Worm (Caenorhabditis elegans) whole organism, L1 larva: ENCODE data around the gene D2045.9.
"Not testable (repeated sequence)": the region's sequence is repeated elsewhere in the genome, so short reads cannot be mapped to it uniquely, and the experiment has no call there.

Experiments
- alr-1 ChIP-seq: fragments of 200-800 bp; sonication (Bioruptor generic); optimal IDR thresholded peaks from 2 replicates; lab custom pipeline; 2018; ENCODE audit warnings: borderline replicate concordance, mild to moderate bottlenecking, missing genetic modification characterization, missing compliant biosample characterization
- ama-1 ChIP-seq: fragments of 150-350 bp; optimal IDR thresholded peaks from 2 replicates; lab custom pipeline; 2014
- blmp-1 ChIP-seq: fragments of 150-350 bp; optimal IDR thresholded peaks from 2 replicates; lab custom pipeline; 2014; ENCODE audit warnings: missing biosample characterization, missing genetic modification characterization
- ceh-8 ChIP-seq: fragments of 200-800 bp; sonication (Bioruptor generic); optimal IDR thresholded peaks from 2 replicates; lab custom pipeline; 2018; ENCODE audit warnings: mild to moderate bottlenecking, missing genetic modification characterization, moderate library complexity, missing compliant biosample characterization
- ceh-82 ChIP-seq, 3 experiments: fragments of 150-350 bp in 1 of 3; sonication (generic microtip) in 2 of 3; optimal IDR thresholded peaks; 2 replicates each; lab custom pipeline; 2014 to 2017; ENCODE audit warnings: missing biosample characterization in 3 of 3, missing genetic modification characterization in 3 of 3
- dpl-1 ChIP-seq, 3 experiments: fragments of 150-350 bp in 2 of 3; sonication (generic microtip) in 1 of 3; optimal IDR thresholded peaks; 2 replicates each; lab custom pipeline; 2014 to 2017; ENCODE audit warnings: missing biosample characterization in 3 of 3, missing genetic modification characterization in 3 of 3, missing genetic modification reagents in 3 of 3
- efl-3 ChIP-seq: fragments of 200-800 bp; sonication (Bioruptor generic); optimal IDR thresholded peaks from 2 replicates; lab custom pipeline; 2018; ENCODE audit warnings: mild to moderate bottlenecking, missing genetic modification characterization, missing compliant biosample characterization
- egl-13 ChIP-seq: sonication (generic microtip); optimal IDR thresholded peaks from 2 replicates; lab custom pipeline; 2016; ENCODE audit warnings: missing genotype, missing genetic modification reagents, missing genetic modification characterization, missing compliant biosample characterization
- egl-27 ChIP-seq, 2 experiments: fragments of 150-350 bp in 1 of 2; sonication (generic microtip); optimal IDR thresholded peaks; 3 replicates each; lab custom pipeline; 2017 to 2018; ENCODE audit warnings: missing biosample characterization in 2 of 2, missing genetic modification characterization in 2 of 2, missing genetic modification reagents in 2 of 2
- elt-2 ChIP-seq: sonication (generic microtip); optimal IDR thresholded peaks from 2 replicates; lab custom pipeline; 2016; ENCODE audit warnings: missing genetic modification characterization, mild to moderate bottlenecking, inconsistent platforms, missing compliant biosample characterization, missing genetic modification reagents
- elt-3 ChIP-seq, 6 experiments: fragments of 150-350 bp in 1 of 6; sonication (generic microtip); optimal IDR thresholded peaks; 2 replicates each; lab custom pipeline; 2017 to 2018; ENCODE audit warnings: missing biosample characterization in 6 of 6, missing genetic modification characterization in 6 of 6, inconsistent platforms in 1 of 6
- fkh-10 ChIP-seq: sonication (generic microtip); optimal IDR thresholded peaks from 2 replicates; lab custom pipeline; 2017; ENCODE audit warnings: missing biosample characterization, missing genetic modification reagents, missing genetic modification characterization
- fkh-4 ChIP-seq: sonication (generic microtip); optimal IDR thresholded peaks from 2 replicates; lab custom pipeline; 2016; ENCODE audit warnings: missing compliant biosample characterization, missing genetic modification characterization, borderline replicate concordance
- fkh-8 ChIP-seq: sonication (generic microtip); optimal IDR thresholded peaks from 2 replicates; lab custom pipeline; 2016; ENCODE audit warnings: mild to moderate bottlenecking, missing genetic modification characterization, missing compliant biosample characterization
- hpl-2 ChIP-seq: fragments of 150-350 bp; optimal IDR thresholded peaks from 2 replicates; lab custom pipeline; 2014; ENCODE audit warnings: missing biosample characterization, missing genetic modification reagents, missing genetic modification characterization
- irx-1 ChIP-seq: sonication (generic microtip); optimal IDR thresholded peaks from 2 replicates; lab custom pipeline; 2016; ENCODE audit warnings: missing genetic modification characterization, missing compliant biosample characterization
- isw-1 ChIP-seq: fragments of 200-800 bp; sonication (Bioruptor generic); IDR thresholded peaks from 2 replicates; pipeline ENCODE4 v1.3.6; 2022; ENCODE audit warnings: missing genetic modification characterization, missing compliant biosample characterization
- jun-1 ChIP-seq: fragments of 150-350 bp; optimal IDR thresholded peaks from 2 replicates; lab custom pipeline; 2014; ENCODE audit warnings: missing biosample characterization, missing genetic modification reagents, missing genetic modification characterization
- lin-15B ChIP-seq: fragments of 150-350 bp; sonication (generic microtip); optimal IDR thresholded peaks from 3 replicates; lab custom pipeline; 2014; ENCODE audit warnings: missing biosample characterization, missing genetic modification characterization
- mab-9 ChIP-seq: fragments of 200-800 bp; sonication (Bioruptor generic); IDR thresholded peaks from 2 replicates; pipeline ENCODE4 v1.3.6; 2022; ENCODE audit warnings: missing genetic modification reagents, missing genetic modification characterization, missing compliant biosample characterization
- mdl-1 ChIP-seq, 2 experiments: fragments of 150-350 bp; optimal IDR thresholded peaks; 2 replicates each; lab custom pipeline; 2014 to 2017; ENCODE audit warnings: missing biosample characterization in 2 of 2, missing genetic modification characterization in 2 of 2, inconsistent platforms in 1 of 2
- mef-2 ChIP-seq: fragments of 150-350 bp; optimal IDR thresholded peaks from 2 replicates; lab custom pipeline; 2014; ENCODE audit warnings: missing biosample characterization, missing genetic modification characterization
- mep-1 ChIP-seq: fragments of 150-350 bp; optimal IDR thresholded peaks from 2 replicates; lab custom pipeline; 2014; ENCODE audit warnings: missing biosample characterization, missing genetic modification characterization
- nhr-12 ChIP-seq: sonication (generic microtip); optimal IDR thresholded peaks from 2 replicates; lab custom pipeline; 2017; ENCODE audit warnings: missing biosample characterization, missing genetic modification characterization
- nhr-19 ChIP-seq: fragments of 200-800 bp; sonication (Bioruptor generic); conservative IDR thresholded peaks from 2 replicates; pipeline ENCODE4 v1.3.6; 2022; ENCODE audit warnings: missing genetic modification characterization, missing compliant biosample characterization
- nhr-20 ChIP-seq: sonication (generic microtip); optimal IDR thresholded peaks from 2 replicates; lab custom pipeline; 2016; ENCODE audit warnings: mild to moderate bottlenecking, missing genetic modification characterization, missing compliant biosample characterization
- nhr-237 ChIP-seq: fragments of 150-350 bp; optimal IDR thresholded peaks from 2 replicates; lab custom pipeline; 2014; ENCODE audit warnings: missing biosample characterization, missing genetic modification characterization
- nhr-28 ChIP-seq: fragments of 150-350 bp; optimal IDR thresholded peaks from 2 replicates; lab custom pipeline; 2014; ENCODE audit warnings: missing biosample characterization, missing genetic modification characterization
- nhr-71 ChIP-seq: sonication (generic microtip); optimal IDR thresholded peaks from 2 replicates; lab custom pipeline; 2016; ENCODE audit warnings: mild to moderate bottlenecking, missing genetic modification characterization, moderate library complexity, missing compliant biosample characterization
- pax-3 ChIP-seq: fragments of 200-800 bp; sonication (Bioruptor generic); optimal IDR thresholded peaks from 2 replicates; lab custom pipeline; 2018; ENCODE audit warnings: mild to moderate bottlenecking, missing genetic modification characterization, moderate library complexity, missing compliant biosample characterization
- rnt-1 ChIP-seq: sonication (generic microtip); optimal IDR thresholded peaks from 2 replicates; lab custom pipeline; 2016; ENCODE audit warnings: mild to moderate bottlenecking, missing genetic modification characterization, moderate library complexity, missing compliant biosample characterization
- tbx-2 ChIP-seq: sonication (generic microtip); optimal IDR thresholded peaks from 2 replicates; lab custom pipeline; 2016; ENCODE audit warnings: missing genetic modification characterization, missing compliant biosample characterization
- tlp-1 ChIP-seq: fragments of 150-350 bp; optimal IDR thresholded peaks from 2 replicates; lab custom pipeline; 2014; ENCODE audit warnings: missing biosample characterization, missing genetic modification characterization
- unc-30 ChIP-seq: sonication (generic microtip); optimal IDR thresholded peaks from 2 replicates; lab custom pipeline; 2017; ENCODE audit warnings: missing biosample characterization, missing genetic modification characterization
- unc-62 ChIP-seq: fragments of 150-350 bp; optimal IDR thresholded peaks from 2 replicates; lab custom pipeline; 2014; ENCODE audit warnings: missing biosample characterization, missing genetic modification reagents, missing genetic modification characterization
- unc-86 ChIP-seq: sonication (generic microtip); optimal IDR thresholded peaks from 2 replicates; lab custom pipeline; 2016; ENCODE audit warnings: missing genetic modification characterization, missing compliant biosample characterization
- zag-1 ChIP-seq: fragments of 150-350 bp; optimal IDR thresholded peaks from 2 replicates; lab custom pipeline; 2014; ENCODE audit warnings: missing biosample characterization, missing genetic modification characterization
- ztf-4 ChIP-seq: fragments of 150-350 bp; optimal IDR thresholded peaks from 2 replicates; lab custom pipeline; 2014; ENCODE audit warnings: missing biosample characterization, missing genetic modification characterization

Gene D2045.9

ce11 chrIII:10438780-10439179, 36.3 kb upstream of the D2045.9 start, which contains the start of gene H04D03.6:
Gene H04D03.6, minus strand, starts transcription at chrIII:10438880.
- not testable (repeated sequence) for TF ChIP-seq nhr-19 (GFP tag; lab: Robert Waterston, UW); rnt-1; tbx-2 (tag; lab: Kevin White, UChicago)
- TF ChIP-seq, all 84 proteins: peak for 0; not testable (repeated sequence) for 84

ce11 chrIII:10442355-10443140, 32.5 kb upstream of the D2045.9 start, which contains the start of the genes H04D03.2 and ecps-2:
Gene H04D03.2, minus strand, starts transcription at chrIII:10442405.
Gene ecps-2, plus strand, starts transcription at chrIII:10443090.
- TF ChIP-seq efl-3 (no peak), ceh-8 (GFP tag; lab: Kevin White, UChicago) (no peak), mep-1 (tag; lab: Kevin White, UChicago) (no peak), nhr-20 (tag; lab: Kevin White, UChicago) (no peak), mdl-1 (tag; optimal IDR thresholded peaks at IDR 0.05; lab: Kevin White, UChicago) (no peak), mab-9 (GFP tag; lab: Robert Waterston, UW) (no peak), isw-1 (no peak), nhr-12 (tag; lab: Kevin White, UChicago) (no peak)

- no peak for TF ChIP-seq ceh-8 (GFP tag; lab: Kevin White, UChicago)
- no peak for TF ChIP-seq hpl-2
- no peak for TF ChIP-seq zag-1 (tag; lab: Kevin White, UChicago)
- no peak for TF ChIP-seq lin-15B (tag; lab: Kevin White, UChicago)
- TF ChIP-seq mab-9 (GFP tag; lab: Robert Waterston, UW) = no peak
- TF ChIP-seq tbx-2 (tag; lab: Kevin White, UChicago) = no peak
- TF ChIP-seq blmp-1 (tag; lab: Kevin White, UChicago) = no peak
- TF ChIP-seq tlp-1 (tag; lab: Kevin White, UChicago) = no peak
- no peak for TF ChIP-seq unc-30 (tag; lab: Kevin White, UChicago)
- TF ChIP-seq elt-2 (tag; lab: Kevin White, UChicago) = no peak
- no peak for TF ChIP-seq unc-86
- TF ChIP-seq nhr-12 (tag; lab: Kevin White, UChicago) = no peak
- no peak for TF ChIP-seq egl-27 (tag; optimal IDR thresholded peaks at IDR 0.05; lab: Kevin White, UChicago)
- no peak for TF ChIP-seq irx-1 (tag; lab: Kevin White, UChicago)
- TF ChIP-seq isw-1 = no peak
- TF ChIP-seq mdl-1 (tag; optimal IDR thresholded peaks at IDR 0.05; lab: Kevin White, UChicago) = no peak
- TF ChIP-seq nhr-28 (tag; lab: Kevin White, UChicago) = no peak
- TF ChIP-seq ceh-82 (tag; optimal IDR thresholded peaks at IDR 0.05; lab: Kevin White, UChicago) = no peak
Measured at ce11 chrIII:10446730-10447129, 28.3 kb upstream of the D2045.9 start, which contains the start of gene H04D03.7. Gene H04D03.7, minus strand, starts transcription at chrIII:10446830.

- TF ChIP-seq fkh-10 (no peak), isw-1 (no peak), egl-13 (no peak), ceh-82 (tag; optimal IDR thresholded peaks at IDR 0.05; lab: Kevin White, UChicago) (no peak), elt-2 (tag; lab: Kevin White, UChicago) (no peak), zag-1 (tag; lab: Kevin White, UChicago) (no peak), rnt-1 (no peak), nhr-19 (GFP tag; lab: Robert Waterston, UW) (no peak)
Measured at ce11 chrIII:10451012-10451411, 24.0 kb upstream of the D2045.9 start, which contains the start of gene H04D03.4. Gene H04D03.4, minus strand, starts transcription at chrIII:10451112.

ce11 chrIII:10460427-10461163, 14.4 kb upstream of the D2045.9 start, which contains the start of gene ecps-1:
Gene ecps-1, minus strand, starts transcription at chrIII:10460551.
- TF ChIP-seq mdl-1 (tag; optimal IDR thresholded peaks at IDR 0.05; lab: Kevin White, UChicago) (peak in 1 of 2 experiments; percentile 47), mef-2 (tag; lab: Kevin White, UChicago) (no peak), fkh-8 (tag; lab: Kevin White, UChicago) (peak; percentile 95), fkh-4 (tag; lab: Kevin White, UChicago) (peak; percentile 76), pax-3 (peak; percentile 93), nhr-237 (peak; percentile 68), jun-1 (peak; percentile 81), unc-62 (GFP tag; lab: Kevin White, UChicago) (no peak), nhr-20 (tag; lab: Kevin White, UChicago) (peak; percentile 92), ceh-82 (tag; optimal IDR thresholded peaks at IDR 0.05; lab: Kevin White, UChicago) (peak; percentile 80 to 92 (median 90)), ama-1 (lab: Kevin White, UChicago) (no peak), nhr-12 (tag; lab: Kevin White, UChicago) (no peak), nhr-71 (tag; lab: Kevin White, UChicago) (peak; percentile 96), ztf-4 (tag; lab: Kevin White, UChicago) (peak; percentile 51), alr-1 (tag; lab: Kevin White, UChicago) (no peak), dpl-1 (GFP tag; optimal IDR thresholded peaks at IDR 0.05; lab: Kevin White, UChicago) (peak; percentile 72 to 84 (median 83)), elt-3 (tag; optimal IDR thresholded peaks at IDR 0.05; lab: Kevin White, UChicago) (peak in 2 of 6 experiments; percentile 72 to 93), ceh-8 (GFP tag; lab: Kevin White, UChicago) (peak; percentile 76)
